Worm (Caenorhabditis elegans) whole organism, L4/young adult: ENCODE measurements around the gene F53F1.3.

Experiments
- W03F9.2 ChIP-seq: fragments of 150-350 bp; optimal IDR thresholded peaks from 2 replicates; lab custom pipeline; 2014; ENCODE audit warnings: missing biosample characterization, missing genetic modification characterization
- dao-5 ChIP-seq: sonication (generic microtip); optimal IDR thresholded peaks from 2 replicates; lab custom pipeline; 2016; ENCODE audit warnings: missing genotype, missing genetic modification characterization, moderate library complexity, missing compliant biosample characterization
- him-1 ChIP-seq: sonication (generic microtip); optimal IDR thresholded peaks from 2 replicates; lab custom pipeline; 2016; ENCODE audit warnings: missing genotype, missing genetic modification reagents, missing genetic modification characterization, missing compliant biosample characterization

The F53F1.3 gene

DNA sequence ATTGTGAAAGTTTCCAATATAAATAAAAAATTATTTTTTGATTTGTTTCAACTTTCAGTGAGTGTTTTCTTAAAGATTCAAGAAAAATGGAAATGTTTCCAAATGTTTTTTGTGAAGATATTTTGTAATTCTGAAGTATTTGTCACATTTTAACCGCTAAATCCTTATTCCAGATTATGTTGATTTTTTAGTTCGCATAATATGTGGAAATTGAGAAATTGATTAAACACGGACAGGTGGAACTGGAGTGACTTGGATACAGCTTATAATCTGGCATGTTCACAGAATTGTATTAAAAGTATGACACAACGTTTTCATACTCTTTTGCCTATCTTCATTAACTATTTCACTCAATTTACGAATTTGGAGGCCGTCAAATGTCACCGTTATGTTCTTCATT is 47.4 kb downstream of the F53F1.3 start, which contains the start of gene lurp-3:
lurp-3 (plus strand) TSS at position 301 of the 400 bp plus-strand sequence.
- no peak for TF ChIP-seq W03F9.2 (tag; lab: Kevin White, UChicago)
- no peak for TF ChIP-seq him-1 (tag; lab: Kevin White, UChicago)
- no peak for TF ChIP-seq dao-5 (tag; lab: Kevin White, UChicago)

DNA sequence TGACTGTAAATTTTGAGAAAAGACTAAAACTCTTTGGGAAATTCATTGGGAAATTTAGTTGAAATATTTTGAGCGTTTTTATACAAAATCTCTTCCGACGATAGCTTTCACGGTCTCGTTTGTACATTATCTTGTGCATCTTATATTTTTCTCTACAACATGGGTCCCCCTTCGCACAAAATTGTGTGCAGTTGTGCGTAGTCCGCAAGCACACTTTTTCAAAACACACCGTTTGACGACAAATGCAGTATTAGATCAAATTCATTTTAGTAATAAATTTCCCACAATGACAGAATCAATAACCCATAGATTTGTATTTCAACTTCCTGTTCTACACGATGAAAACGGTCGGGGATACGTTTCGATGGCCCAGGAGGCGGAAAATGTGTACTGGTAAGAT is 49.8 kb downstream of the F53F1.3 start, which contains the start of gene F25H9.2:
F25H9.2 (plus strand) TSS at position 226 of the 400 bp plus-strand sequence.
- TF ChIP-seq dao-5 (tag; lab: Kevin White, UChicago) (no peak), W03F9.2 (tag; lab: Kevin White, UChicago) (no peak), him-1 (tag; lab: Kevin White, UChicago) (no peak)

DNA sequence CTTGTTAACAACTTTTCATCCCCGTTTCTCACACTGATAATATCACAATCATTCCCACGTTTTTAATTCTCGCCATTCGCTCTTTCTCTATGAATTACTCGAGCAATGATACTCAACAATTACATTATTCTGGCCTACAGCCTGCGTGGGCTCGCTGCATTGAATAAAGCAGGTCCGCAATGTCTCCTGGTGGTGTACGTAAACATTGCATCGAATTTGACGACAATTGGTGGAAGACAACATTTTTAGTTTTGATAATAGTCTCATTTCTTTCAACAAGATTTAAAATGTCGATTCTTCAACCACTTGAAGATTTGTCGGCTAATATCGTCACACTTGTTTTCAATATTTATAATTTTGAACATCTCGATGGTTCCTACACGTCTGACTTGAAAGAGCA is 51.3 kb downstream of the F53F1.3 start, which contains the start of gene bath-39:
bath-39 (plus strand) TSS at position 137 of the 400 bp plus-strand sequence.
- TF ChIP-seq him-1 (tag; lab: Kevin White, UChicago) (no peak), W03F9.2 (tag; lab: Kevin White, UChicago) (no peak), dao-5 (tag; lab: Kevin White, UChicago) (no peak)
